Worm (Caenorhabditis elegans): Measurements from ENCODE around the gene F48E3.9.
A peak's percentile ranks its signal among the peaks of the same experiment; 100 is the strongest.

The F48E3.9 gene

ce11 chrX:7457154-7457674, 23.6 kb upstream of the F48E3.9 start:
- TF ChIP-seq aha-1 (tag) (peak; percentile 91), lsy-2 (tag; optimal IDR thresholded peaks at IDR 0.05) (peak in 1 of 2 experiments; percentile 30), fkh-10 (GFP tag; optimal IDR thresholded peaks at IDR 0.05) (peak; percentile 65), dmd-9 (GFP tag; IDR thresholded peaks at IDR 0.05) (no peak)

- TF ChIP-seq aha-1 (tag): peak; percentile 24
- TF ChIP-seq nhr-41 (GFP tag; IDR thresholded peaks at IDR 0.05): no peak
- TF ChIP-seq hmg-1.1 (GFP tag; IDR thresholded peaks at IDR 0.05): 0 out of 2 replicates have a peak, but pooled peaks have one; percentile 6
- peak; percentile 12 for TF ChIP-seq rbr-2 (tag; optimal IDR thresholded peaks at IDR 0.05)
- 0 out of 2 replicates have a peak, but pooled peaks have one; percentile 21 for TF ChIP-seq egl-43 (GFP tag; IDR thresholded peaks at IDR 0.05)
- TF ChIP-seq gei-8 (GFP tag; optimal IDR thresholded peaks at IDR 0.05): no peak
- peak; percentile 49 for TF ChIP-seq set-16 (GFP tag; IDR thresholded peaks at IDR 0.05)
Measured at ce11 chrX:7460516-7460915, 20.3 kb upstream of the F48E3.9 start.

- TF ChIP-seq mdt-29 (GFP tag; IDR thresholded peaks at IDR 0.05): no peak
- peak; percentile 83 for TF ChIP-seq aha-1 (tag)
Measured at ce11 chrX:7463637-7464036, 17.2 kb upstream of the F48E3.9 start, which contains the start of gene sox-2. Gene sox-2 (minus strand): TSS chrX:7463736.

ce11 chrX:7464389-7464788, 16.5 kb upstream of the F48E3.9 start:
- TF ChIP-seq lin-15B (tag; optimal IDR thresholded peaks at IDR 0.05): no peak
- TF ChIP-seq fos-1 (tag; optimal IDR thresholded peaks at IDR 0.05): no peak
- no peak for TF ChIP-seq ceh-28 (tag; optimal IDR thresholded peaks at IDR 0.05)
- TF ChIP-seq dmd-9 (GFP tag; IDR thresholded peaks at IDR 0.05): no peak
- TF ChIP-seq Y105C5A.15 (GFP tag; IDR thresholded peaks at IDR 0.05): no peak
- TF ChIP-seq dve-1 (tag; optimal IDR thresholded peaks at IDR 0.05; ENCODE audit: insufficient read depth): peak; percentile 1
- TF ChIP-seq egl-43 (GFP tag; IDR thresholded peaks at IDR 0.05): 0 out of 2 replicates have a peak, but pooled peaks have one; percentile 46
- TF ChIP-seq ceh-20 (GFP tag; IDR thresholded peaks at IDR 0.05): no peak
- no peak for TF ChIP-seq dmd-8 (GFP tag; IDR thresholded peaks at IDR 0.05)
- TF ChIP-seq unc-62 (GFP tag; optimal IDR thresholded peaks at IDR 0.05 in 1 of 2): peak in 1 of 2 experiments; percentile 50
- TF ChIP-seq unc-62 (tag; optimal IDR thresholded peaks at IDR 0.05): no peak
- TF ChIP-seq set-16 (GFP tag; IDR thresholded peaks at IDR 0.05): peak; percentile 62
- TF ChIP-seq hlh-11 (tag; optimal IDR thresholded peaks at IDR 0.05): peak; percentile 6

ce11 chrX:7466682-7467081, 14.2 kb upstream of the F48E3.9 start:
- no peak for TF ChIP-seq mes-2 (tag; optimal IDR thresholded peaks at IDR 0.05; ENCODE audit: poor library complexity, severe bottlenecking)
- TF ChIP-seq aly-2 (tag; optimal IDR thresholded peaks at IDR 0.05): no peak
- no peak for TF ChIP-seq dmd-6 (GFP tag; IDR thresholded peaks at IDR 0.05)
- no peak for TF ChIP-seq sdz-12 (GFP tag; optimal IDR thresholded peaks at IDR 0.05)
- no peak for TF ChIP-seq nhr-42 (GFP tag; IDR thresholded peaks at IDR 0.05)
- no peak for TF ChIP-seq ceh-28 (tag; optimal IDR thresholded peaks at IDR 0.05)
- no peak for TF ChIP-seq F26F4.8 (GFP tag; conservative IDR thresholded peaks at IDR 0.05)
- TF ChIP-seq skn-1 (tag; optimal IDR thresholded peaks at IDR 0.05): no peak
- TF ChIP-seq nhr-237 (tag; optimal IDR thresholded peaks at IDR 0.05): no peak
- no peak for TF ChIP-seq tra-1 (GFP tag; IDR thresholded peaks at IDR 0.05)
- TF ChIP-seq spr-3 (GFP tag; optimal IDR thresholded peaks at IDR 0.05): no peak
- TF ChIP-seq ceh-20 (GFP tag; IDR thresholded peaks at IDR 0.05): no peak
- no peak for TF ChIP-seq php-3 (GFP tag; IDR thresholded peaks at IDR 0.05)

- TF ChIP-seq skn-1 (tag; optimal IDR thresholded peaks at IDR 0.05) (no peak), nhr-28 (tag; optimal IDR thresholded peaks at IDR 0.05) (no peak), mes-2 (tag; optimal IDR thresholded peaks at IDR 0.05; ENCODE audit: poor library complexity, severe bottlenecking) (peak; percentile 27), aha-1 (tag) (peak; percentile 4)
Measured at ce11 chrX:7469907-7470306, 10.9 kb upstream of the F48E3.9 start.

Data from whole organism, L4 larva.